Fruit fly (Drosophila melanogaster): ENCODE measurements around the gene CG43321.

Gene CG43321

DNA sequence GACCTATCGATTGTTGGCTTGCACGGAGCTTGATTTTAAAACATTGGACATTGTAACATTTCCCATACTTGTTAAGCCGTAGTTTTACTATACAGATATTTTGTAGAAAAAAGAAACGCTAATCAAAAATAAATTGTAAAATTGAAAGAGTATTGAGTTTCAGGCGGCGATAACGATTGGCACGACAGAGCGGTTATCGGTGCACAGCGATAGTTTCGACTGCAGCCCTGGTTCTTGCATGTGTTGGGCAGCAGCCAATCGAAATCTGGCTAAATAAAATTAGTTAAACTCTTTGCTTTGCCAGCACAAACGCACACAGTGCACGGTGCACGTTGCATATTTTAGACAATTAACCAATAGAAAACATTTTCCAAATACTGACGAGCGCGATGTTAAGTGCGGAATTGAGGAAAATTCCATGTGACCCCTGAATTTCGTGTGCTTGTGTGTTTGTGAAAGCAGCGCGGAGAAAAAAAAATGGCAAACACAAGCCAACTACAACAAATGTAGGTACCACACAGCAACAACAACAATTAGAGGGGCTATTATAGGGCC, 25.8 kb downstream of the CG43321 start, which contains the start of gene milt:
Gene milt, plus strand, starts transcription at position 51 of the 555 bp plus-strand sequence.
- TF ChIP-seq CG12768 (GFP tag; optimal IDR thresholded peaks at IDR 0.05) (peak; percentile 8), CG11617 (GFP tag; optimal IDR thresholded peaks at IDR 0.05) (peak; percentile 29), cic (GFP tag; optimal IDR thresholded peaks at IDR 0.05) (peak; percentile 48), Clk (GFP tag; optimal IDR thresholded peaks at IDR 0.05) (no peak), toe (GFP tag; optimal IDR thresholded peaks at IDR 0.05) (no peak), Mnt (GFP tag; optimal IDR thresholded peaks at IDR 0.05) (peak; percentile 94), CG7045 (GFP tag; optimal IDR thresholded peaks at IDR 0.05) (no peak), tj (GFP tag; optimal IDR thresholded peaks at IDR 0.05) (peak; percentile 45), cnc (optimal IDR thresholded peaks at IDR 0.05) (no peak), kay (GFP tag; ENCODE audit: borderline replicate concordance) (peak; percentile 85), CG1620 (GFP tag; optimal IDR thresholded peaks at IDR 0.05) (no peak), CG7101 (tag; optimal IDR thresholded peaks at IDR 0.05) (peak; percentile 16), CG33017 (tag; optimal IDR thresholded peaks at IDR 0.05) (no peak), ovo (GFP tag; optimal IDR thresholded peaks at IDR 0.05) (no peak), CG14711 (tag; optimal IDR thresholded peaks at IDR 0.05) (no peak), Hr96 (GFP tag; optimal IDR thresholded peaks at IDR 0.05) (no peak), bab1 (GFP tag; optimal IDR thresholded peaks at IDR 0.05) (no peak), Crg-1 (GFP tag; optimal IDR thresholded peaks at IDR 0.05) (no peak), pad (GFP tag; optimal IDR thresholded peaks at IDR 0.05) (peak; percentile 10), CG5204 (GFP tag; optimal IDR thresholded peaks at IDR 0.05) (no peak)

DNA sequence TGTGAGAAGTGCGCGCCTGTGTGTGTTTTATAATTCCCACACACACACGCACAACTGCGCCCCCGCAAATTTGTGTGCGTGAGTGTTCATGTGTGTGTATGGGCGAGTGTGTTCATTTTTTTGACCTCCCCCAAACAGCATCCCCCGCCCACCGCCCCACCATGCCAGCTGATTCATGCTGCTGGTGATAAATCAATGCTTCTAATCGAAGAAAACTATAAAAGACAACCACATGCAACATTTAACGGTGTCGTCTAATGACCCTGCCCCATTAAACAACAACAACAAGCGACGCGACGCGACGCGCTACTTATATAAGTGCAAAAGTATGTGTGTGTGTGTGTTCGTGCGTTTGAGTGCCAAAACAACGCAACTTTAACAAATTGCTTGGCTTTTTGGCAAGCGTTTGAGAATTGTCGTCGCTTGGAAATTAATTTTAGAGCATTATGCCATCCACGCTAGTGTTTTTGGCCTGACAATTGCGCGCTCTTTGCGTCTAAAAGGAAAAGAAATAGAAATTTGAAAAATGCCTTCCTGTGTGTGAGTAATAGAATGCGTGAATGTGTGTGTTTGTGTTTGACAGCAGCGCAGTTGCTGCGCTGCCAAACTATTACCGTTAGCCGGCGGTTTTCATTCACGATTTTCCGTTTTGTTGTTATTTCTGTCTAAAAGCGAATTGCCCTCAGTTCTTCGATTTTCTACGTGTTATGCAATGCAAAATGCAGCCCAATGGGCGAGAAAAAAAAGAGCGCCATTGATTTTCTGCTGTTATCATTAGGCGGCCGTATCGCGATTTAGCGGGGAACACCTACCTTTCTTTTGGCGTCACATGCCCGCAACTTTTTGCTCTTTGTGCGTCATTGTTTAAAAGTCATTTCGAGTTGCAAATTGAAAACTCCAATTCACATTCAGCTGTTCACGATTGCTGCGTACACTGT, 26.6 kb downstream of the CG43321 start:
- peak; percentile 50 for TF ChIP-seq ovo (GFP tag; optimal IDR thresholded peaks at IDR 0.05)
- no peak for TF ChIP-seq Clk (GFP tag; optimal IDR thresholded peaks at IDR 0.05)
- TF ChIP-seq cic (GFP tag; optimal IDR thresholded peaks at IDR 0.05) = peak; percentile 1

DNA sequence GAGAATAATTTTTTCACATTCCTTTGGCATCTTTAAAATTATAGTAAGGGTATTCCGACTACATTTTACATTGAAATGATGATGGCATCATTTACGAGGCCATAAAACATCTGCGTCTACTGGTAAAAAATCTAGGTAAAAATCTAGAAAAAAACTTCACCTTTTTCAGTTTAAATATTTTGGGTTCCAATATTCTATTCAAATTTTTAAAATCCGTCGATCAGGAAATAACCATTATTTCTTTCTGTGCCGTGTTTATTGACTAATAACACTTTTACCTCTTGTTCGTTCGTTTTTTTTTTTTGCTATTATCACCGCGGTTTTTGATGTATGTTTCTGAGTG, 27.3 kb downstream of the CG43321 start:
- peak; percentile 43 for TF ChIP-seq bab1 (GFP tag; optimal IDR thresholded peaks at IDR 0.05)
- TF ChIP-seq Mnt (GFP tag; optimal IDR thresholded peaks at IDR 0.05) = peak; percentile 28
- no peak for TF ChIP-seq CG5204 (GFP tag; optimal IDR thresholded peaks at IDR 0.05)
- TF ChIP-seq CG1620 (GFP tag; optimal IDR thresholded peaks at IDR 0.05) = no peak
- no peak for TF ChIP-seq cnc (optimal IDR thresholded peaks at IDR 0.05)
- peak; percentile 57 for TF ChIP-seq CG7101 (tag; optimal IDR thresholded peaks at IDR 0.05)
- TF ChIP-seq cic (GFP tag; optimal IDR thresholded peaks at IDR 0.05) = no peak
- peak; percentile 52 for TF ChIP-seq CG12768 (GFP tag; optimal IDR thresholded peaks at IDR 0.05)
- TF ChIP-seq Crg-1 (GFP tag; optimal IDR thresholded peaks at IDR 0.05) = peak; percentile 47
- peak; percentile 26 for TF ChIP-seq CG14711 (tag; optimal IDR thresholded peaks at IDR 0.05)
- peak; percentile 54 for TF ChIP-seq CG33017 (tag; optimal IDR thresholded peaks at IDR 0.05)
- TF ChIP-seq ovo (GFP tag; optimal IDR thresholded peaks at IDR 0.05) = no peak
- no peak for TF ChIP-seq CG7045 (GFP tag; optimal IDR thresholded peaks at IDR 0.05)
- TF ChIP-seq tj (GFP tag; optimal IDR thresholded peaks at IDR 0.05) = peak; percentile 41
- TF ChIP-seq kay (GFP tag; ENCODE audit: borderline replicate concordance) = peak; percentile 62
- TF ChIP-seq toe (GFP tag; optimal IDR thresholded peaks at IDR 0.05) = no peak
- TF ChIP-seq Hr96 (GFP tag; optimal IDR thresholded peaks at IDR 0.05) = no peak
- no peak for TF ChIP-seq Clk (GFP tag; optimal IDR thresholded peaks at IDR 0.05)
- TF ChIP-seq CG11617 (GFP tag; optimal IDR thresholded peaks at IDR 0.05) = peak; percentile 66
- no peak for TF ChIP-seq pad (GFP tag; optimal IDR thresholded peaks at IDR 0.05)

DNA sequence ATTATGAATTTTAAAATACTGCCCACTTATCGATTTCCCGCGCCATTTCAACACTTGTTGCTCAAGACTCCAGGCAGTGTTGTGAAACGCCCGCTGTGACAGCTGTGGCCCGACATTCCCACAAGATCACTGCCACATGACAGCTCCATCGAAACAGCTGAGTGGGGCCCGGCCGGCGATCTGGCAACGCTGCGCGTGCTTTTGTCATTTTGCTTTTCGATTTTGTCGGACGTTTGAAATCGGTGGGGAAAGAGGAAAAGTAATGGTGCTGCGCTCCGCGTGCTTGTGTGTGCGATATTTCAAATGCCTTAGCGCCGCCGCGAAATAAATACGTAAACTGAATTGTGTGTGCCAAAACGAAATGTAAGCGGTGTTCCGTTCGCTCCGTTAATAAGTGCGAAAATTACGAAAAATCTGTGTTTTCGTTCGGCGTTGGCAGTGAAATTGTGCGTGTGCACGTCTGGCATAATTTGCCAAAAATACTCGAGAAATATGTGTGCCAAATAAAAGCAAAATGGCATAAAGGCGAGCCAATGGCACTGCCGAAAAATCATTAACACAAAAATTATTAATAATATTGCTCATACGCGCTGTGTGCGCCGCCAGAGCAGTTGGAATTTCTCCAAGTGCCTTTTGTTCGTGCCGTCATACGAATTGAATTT, 30.2 kb downstream of the CG43321 start:
- TF ChIP-seq CG7045 (GFP tag; optimal IDR thresholded peaks at IDR 0.05) (peak; percentile 40), cnc (optimal IDR thresholded peaks at IDR 0.05) (no peak), CG1620 (GFP tag; optimal IDR thresholded peaks at IDR 0.05) (peak; percentile 74), CG14711 (tag; optimal IDR thresholded peaks at IDR 0.05) (peak; percentile 33), CG33017 (tag; optimal IDR thresholded peaks at IDR 0.05) (peak; percentile 20), ovo (GFP tag; optimal IDR thresholded peaks at IDR 0.05) (peak; percentile 59), CG5204 (GFP tag; optimal IDR thresholded peaks at IDR 0.05) (no peak), kay (GFP tag; ENCODE audit: borderline replicate concordance) (no peak), tj (GFP tag; optimal IDR thresholded peaks at IDR 0.05) (peak; percentile 65), bab1 (GFP tag; optimal IDR thresholded peaks at IDR 0.05) (peak; percentile 81), Crg-1 (GFP tag; optimal IDR thresholded peaks at IDR 0.05) (peak; percentile 92), CG7101 (tag; optimal IDR thresholded peaks at IDR 0.05) (peak; percentile 78), Mnt (GFP tag; optimal IDR thresholded peaks at IDR 0.05) (peak; percentile 96), CG11617 (GFP tag; optimal IDR thresholded peaks at IDR 0.05) (peak; percentile 57), cic (GFP tag; optimal IDR thresholded peaks at IDR 0.05) (peak; percentile 84), toe (GFP tag; optimal IDR thresholded peaks at IDR 0.05) (no peak), CG12768 (GFP tag; optimal IDR thresholded peaks at IDR 0.05) (peak; percentile 4), pad (GFP tag; optimal IDR thresholded peaks at IDR 0.05) (peak; percentile 67), Hr96 (GFP tag; optimal IDR thresholded peaks at IDR 0.05) (peak; percentile 11), Clk (GFP tag; optimal IDR thresholded peaks at IDR 0.05) (peak; percentile 63)
